Worm (Caenorhabditis elegans) whole organism, L3 larva: ENCODE data around the gene B0035.22.
A peak's percentile ranks its signal among the peaks of the same experiment; 100 is the strongest.

Experiments
- R02D3.7 ChIP-seq: fragments of 150-350 bp; optimal IDR thresholded peaks from 2 replicates; lab custom pipeline; 2014; ENCODE audit warnings: missing biosample characterization, missing genetic modification characterization
- ZK546.5 ChIP-seq: sonication (generic microtip); optimal IDR thresholded peaks from 2 replicates; lab custom pipeline; 2017; ENCODE audit warnings: missing biosample characterization, missing genetic modification characterization
- aly-2 ChIP-seq: fragments of 150-350 bp; optimal IDR thresholded peaks from 2 replicates; lab custom pipeline; 2014; ENCODE audit warnings: missing biosample characterization, missing genetic modification characterization
- ama-1 ChIP-seq: fragments of 150-350 bp; optimal IDR thresholded peaks from 2 replicates; lab custom pipeline; 2018
- ceh-16 ChIP-seq: sonication (generic microtip); optimal IDR thresholded peaks from 2 replicates; lab custom pipeline; 2017; ENCODE audit warnings: missing biosample characterization, missing genetic modification characterization
- ceh-28 ChIP-seq: fragments of 150-350 bp; optimal IDR thresholded peaks from 2 replicates; lab custom pipeline; 2014; ENCODE audit warnings: missing biosample characterization, missing genetic modification reagents, missing genetic modification characterization
- ceh-82 ChIP-seq: fragments of 150-350 bp; optimal IDR thresholded peaks from 2 replicates; lab custom pipeline; 2014; ENCODE audit warnings: missing biosample characterization, missing genetic modification characterization
- ceh-9 ChIP-seq: sonication (generic microtip); optimal IDR thresholded peaks from 2 replicates; lab custom pipeline; 2018; ENCODE audit warnings: missing biosample characterization, missing genetic modification characterization
- daf-12 ChIP-seq: fragments of 150-350 bp; optimal IDR thresholded peaks from 2 replicates; lab custom pipeline; 2014; ENCODE audit warnings: missing biosample characterization, missing genetic modification reagents, missing genetic modification characterization
- egl-27 ChIP-seq: sonication (generic microtip); optimal IDR thresholded peaks from 4 replicates; lab custom pipeline; 2017; ENCODE audit warnings: missing biosample characterization, missing genetic modification reagents, missing genetic modification characterization
- egl-5 ChIP-seq: fragments of 150-350 bp; optimal IDR thresholded peaks from 2 replicates; lab custom pipeline; 2017; ENCODE audit warnings: missing biosample characterization, missing genetic modification reagents, missing genetic modification characterization, inconsistent platforms
- elt-1 ChIP-seq: fragments of 150-350 bp; optimal IDR thresholded peaks from 2 replicates; lab custom pipeline; 2014; ENCODE audit warnings: missing biosample characterization, missing genetic modification characterization
- elt-2 ChIP-seq: sonication (generic microtip); optimal IDR thresholded peaks from 2 replicates; lab custom pipeline; 2016; ENCODE audit warnings: missing genetic modification reagents, mild to moderate bottlenecking, missing genetic modification characterization, missing compliant biosample characterization
- elt-3 ChIP-seq, 3 experiments: fragments of 150-350 bp in 1 of 3; sonication (generic microtip) in 2 of 3; optimal IDR thresholded peaks; 2 replicates in 2 of 3; 4 replicates in 1 of 3; lab custom pipeline; 2014 to 2017; ENCODE audit warnings: missing biosample characterization in 3 of 3, missing genetic modification characterization in 3 of 3
- eor-1 ChIP-seq, 2 experiments: fragments of 150-350 bp; optimal IDR thresholded peaks; 2 replicates each; lab custom pipeline; 2014 to 2018; ENCODE audit warnings: missing biosample characterization in 2 of 2, missing genetic modification characterization in 2 of 2
- fkh-10 ChIP-seq: sonication (generic microtip); optimal IDR thresholded peaks from 2 replicates; lab custom pipeline; 2017; ENCODE audit warnings: missing biosample characterization, missing genetic modification reagents, missing genetic modification characterization
- fkh-2 ChIP-seq: fragments of 150-350 bp; optimal IDR thresholded peaks from 2 replicates; lab custom pipeline; 2014; ENCODE audit warnings: missing biosample characterization, missing genetic modification reagents, missing genetic modification characterization
- fos-1 ChIP-seq: fragments of 150-350 bp; optimal IDR thresholded peaks from 2 replicates; lab custom pipeline; 2014; ENCODE audit warnings: missing biosample characterization, missing genetic modification characterization
- hmg-11 ChIP-seq: sonication (generic microtip); optimal IDR thresholded peaks from 2 replicates; lab custom pipeline; 2016; ENCODE audit warnings: missing genetic modification characterization, missing compliant biosample characterization
- jun-1 ChIP-seq: fragments of 150-350 bp; optimal IDR thresholded peaks from 2 replicates; lab custom pipeline; 2014; ENCODE audit warnings: missing biosample characterization, missing genetic modification reagents, missing genetic modification characterization
- lin-15B ChIP-seq: fragments of 150-350 bp; optimal IDR thresholded peaks from 2 replicates; lab custom pipeline; 2014; ENCODE audit warnings: missing biosample characterization, missing genetic modification characterization
- lin-39 ChIP-seq: fragments of 150-350 bp; optimal IDR thresholded peaks from 2 replicates; lab custom pipeline; 2018; ENCODE audit warnings: missing biosample characterization, missing genetic modification reagents, missing genetic modification characterization
- lsy-12 ChIP-seq: sonication (generic microtip); optimal IDR thresholded peaks from 2 replicates; lab custom pipeline; 2016; ENCODE audit warnings: mild to moderate bottlenecking, missing genetic modification characterization, missing compliant biosample characterization
- mdl-1 ChIP-seq: fragments of 150-350 bp; optimal IDR thresholded peaks from 2 replicates; lab custom pipeline; 2014; ENCODE audit warnings: missing biosample characterization, missing genetic modification characterization
- mml-1 ChIP-seq: fragments of 150-350 bp; sonication (generic microtip); optimal IDR thresholded peaks from 3 replicates; lab custom pipeline; 2014; ENCODE audit warnings: missing biosample characterization, missing genetic modification characterization
- nfya-1 ChIP-seq: sonication (generic microtip); optimal IDR thresholded peaks from 2 replicates; lab custom pipeline; 2017; ENCODE audit warnings: missing genetic modification characterization, mild to moderate bottlenecking, missing compliant biosample characterization, antibody characterized with exemption, moderate library complexity; ENCODE audit not compliant: insufficient read depth
- nhr-11 ChIP-seq: fragments of 150-350 bp; optimal IDR thresholded peaks from 2 replicates; lab custom pipeline; 2014; ENCODE audit warnings: missing biosample characterization, missing genetic modification characterization
- nhr-12 ChIP-seq: fragments of 150-350 bp; optimal IDR thresholded peaks from 2 replicates; lab custom pipeline; 2014; ENCODE audit warnings: missing biosample characterization, missing genetic modification characterization
- nhr-23 ChIP-seq: fragments of 150-350 bp; optimal IDR thresholded peaks from 2 replicates; lab custom pipeline; 2014; ENCODE audit warnings: missing biosample characterization, missing genetic modification reagents, missing genetic modification characterization
- nhr-237 ChIP-seq: fragments of 150-350 bp; optimal IDR thresholded peaks from 2 replicates; lab custom pipeline; 2014; ENCODE audit warnings: missing biosample characterization, missing genetic modification characterization
- nhr-25 ChIP-seq: sonication (generic microtip); optimal IDR thresholded peaks from 2 replicates; lab custom pipeline; 2017; ENCODE audit warnings: missing biosample characterization, missing genetic modification characterization
- nhr-28 ChIP-seq: fragments of 150-350 bp; optimal IDR thresholded peaks from 2 replicates; lab custom pipeline; 2014; ENCODE audit warnings: missing biosample characterization, missing genetic modification characterization
- nhr-43 ChIP-seq: sonication (generic microtip); optimal IDR thresholded peaks from 2 replicates; lab custom pipeline; 2016; ENCODE audit warnings: mild to moderate bottlenecking, missing genetic modification characterization, missing compliant biosample characterization; ENCODE audit not compliant: poor library complexity, severe bottlenecking
- nhr-67 ChIP-seq: fragments of 150-350 bp; optimal IDR thresholded peaks from 2 replicates; lab custom pipeline; 2014; ENCODE audit warnings: missing biosample characterization, missing genetic modification characterization
- nhr-76 ChIP-seq: fragments of 150-350 bp; sonication (generic microtip); optimal IDR thresholded peaks from 5 replicates; lab custom pipeline; 2014; ENCODE audit warnings: missing biosample characterization, missing genetic modification characterization
- nhr-77 ChIP-seq: fragments of 150-350 bp; optimal IDR thresholded peaks from 2 replicates; lab custom pipeline; 2014; ENCODE audit warnings: missing biosample characterization, missing genetic modification characterization
- pha-4 ChIP-seq: fragments of 150-350 bp; optimal IDR thresholded peaks from 2 replicates; lab custom pipeline; 2014; ENCODE audit warnings: missing biosample characterization, missing genetic modification reagents, missing genetic modification characterization
- pqm-1 ChIP-seq: fragments of 150-350 bp; optimal IDR thresholded peaks from 2 replicates; lab custom pipeline; 2017; ENCODE audit warnings: missing biosample characterization, missing genetic modification characterization, inconsistent platforms
- sea-2 ChIP-seq: fragments of 150-350 bp; sonication (generic microtip); optimal IDR thresholded peaks from 4 replicates; lab custom pipeline; 2014; ENCODE audit warnings: missing biosample characterization, missing genetic modification reagents, missing genetic modification characterization
- skn-1 ChIP-seq: fragments of 150-350 bp; optimal IDR thresholded peaks from 2 replicates; lab custom pipeline; 2014; ENCODE audit warnings: missing biosample characterization, missing genetic modification characterization
- snpc-4 ChIP-seq: fragments of 150-350 bp; optimal IDR thresholded peaks from 2 replicates; lab custom pipeline; 2014; ENCODE audit warnings: missing biosample characterization, missing genetic modification characterization
- tbx-2 ChIP-seq: sonication (generic microtip); optimal IDR thresholded peaks from 2 replicates; lab custom pipeline; 2016; ENCODE audit warnings: mild to moderate bottlenecking, missing genetic modification characterization, missing compliant biosample characterization
- unc-39 ChIP-seq: sonication (generic microtip); optimal IDR thresholded peaks from 4 replicates; lab custom pipeline; 2017; ENCODE audit warnings: missing biosample characterization, missing genetic modification characterization
- unc-62 ChIP-seq: fragments of 150-350 bp; sonication (generic microtip); optimal IDR thresholded peaks from 4 replicates; lab custom pipeline; 2014; ENCODE audit warnings: missing biosample characterization, missing genetic modification reagents, missing genetic modification characterization
- zag-1 ChIP-seq: fragments of 150-350 bp; optimal IDR thresholded peaks from 2 replicates; lab custom pipeline; 2014; ENCODE audit warnings: missing biosample characterization, missing genetic modification characterization
- ztf-11 ChIP-seq: fragments of 150-350 bp; optimal IDR thresholded peaks from 2 replicates; lab custom pipeline; 2014; ENCODE audit warnings: missing biosample characterization, missing genetic modification characterization
- ztf-4 ChIP-seq: fragments of 150-350 bp; optimal IDR thresholded peaks from 2 replicates; lab custom pipeline; 2014; ENCODE audit warnings: missing biosample characterization, missing genetic modification characterization

Gene B0035.22

DNA sequence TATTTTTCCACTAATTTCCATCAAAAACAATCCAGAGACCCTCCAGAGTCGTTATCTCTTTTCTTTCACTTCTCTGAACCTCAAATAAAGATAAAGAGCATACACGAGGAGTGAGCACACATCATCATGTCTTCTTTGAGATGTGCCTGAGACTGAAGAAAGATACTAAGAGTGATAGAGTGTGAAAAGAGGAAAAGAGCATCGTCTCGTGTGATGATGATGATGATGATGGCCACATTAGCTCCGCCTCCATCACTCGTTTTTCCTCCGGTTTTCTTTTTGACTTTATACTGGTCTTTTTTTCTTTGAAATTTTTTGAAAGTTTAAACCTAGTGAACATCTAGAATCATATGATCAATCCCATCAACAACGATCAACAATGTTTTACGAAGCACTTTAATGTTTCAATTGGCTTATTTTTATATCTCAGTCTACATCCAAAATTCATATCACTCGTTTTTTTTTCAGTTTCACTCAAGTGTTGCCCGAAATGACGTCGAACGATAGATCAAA, 39.0 kb downstream of the B0035.22 start, which contains the start of gene T01G1.2:
Gene T01G1.2 (plus strand): TSS at position 463 of the 513 bp plus-strand sequence.
- TF ChIP-seq elt-1 (tag; lab: Kevin White, UChicago) (peak; percentile 56), hmg-11 (tag; lab: Kevin White, UChicago) (peak; percentile 15), unc-62 (no peak), ZK546.5 (tag; lab: Kevin White, UChicago) (no peak), jun-1 (tag; lab: Kevin White, UChicago) (no peak), fkh-2 (tag; lab: Kevin White, UChicago) (no peak), ama-1 (lab: Kevin White, UChicago) (no peak), tbx-2 (no peak), ceh-16 (tag; lab: Kevin White, UChicago) (no peak), nhr-23 (no peak), pqm-1 (tag; lab: Kevin White, UChicago) (no peak), nhr-28 (tag; lab: Kevin White, UChicago) (no peak), sea-2 (GFP tag; lab: Kevin White, UChicago) (no peak), mdl-1 (tag; lab: Kevin White, UChicago) (no peak), nfya-1 (tag; lab: Kevin White, UChicago) (peak; percentile 59), mml-1 (tag; lab: Kevin White, UChicago) (no peak), nhr-67 (tag; lab: Kevin White, UChicago) (no peak), elt-2 (tag; lab: Kevin White, UChicago) (no peak), nhr-237 (tag; lab: Kevin White, UChicago) (no peak), eor-1 (tag; optimal IDR thresholded peaks at IDR 0.05; lab: Kevin White, UChicago) (no peak), ceh-82 (tag; lab: Kevin White, UChicago) (no peak), R02D3.7 (no peak), fos-1 (tag; lab: Kevin White, UChicago) (no peak), lin-39 (tag; lab: Kevin White, UChicago) (peak; percentile 87), elt-3 (tag; optimal IDR thresholded peaks at IDR 0.05; lab: Kevin White, UChicago) (no peak), daf-12 (tag; lab: Kevin White, UChicago) (no peak), snpc-4 (tag; lab: Kevin White, UChicago) (no peak), zag-1 (tag; lab: Kevin White, UChicago) (no peak), skn-1 (tag; lab: Kevin White, UChicago) (peak; percentile 29), ceh-28 (tag; lab: Kevin White, UChicago) (no peak), egl-5 (tag; lab: Kevin White, UChicago) (peak; percentile 62), nhr-43 (no peak), fkh-10 (GFP tag; lab: Kevin White, UChicago) (no peak), pha-4 (tag; lab: Kevin White, UChicago) (no peak), unc-39 (no peak), ztf-11 (no peak), nhr-25 (tag; lab: Kevin White, UChicago) (no peak), egl-27 (tag; lab: Kevin White, UChicago) (no peak), lsy-12 (no peak), aly-2 (tag; lab: Kevin White, UChicago) (no peak), ztf-4 (tag; lab: Kevin White, UChicago) (no peak), nhr-76 (tag; lab: Kevin White, UChicago) (no peak), nhr-77 (tag; lab: Kevin White, UChicago) (no peak), nhr-11 (no peak), ceh-9 (tag; lab: Kevin White, UChicago) (no peak), lin-15B (tag; lab: Kevin White, UChicago) (no peak), nhr-12 (tag; lab: Kevin White, UChicago) (no peak)
